Worm (Caenorhabditis elegans): ENCODE measurements around the gene nlp-35.

The nlp-35 gene

DNA sequence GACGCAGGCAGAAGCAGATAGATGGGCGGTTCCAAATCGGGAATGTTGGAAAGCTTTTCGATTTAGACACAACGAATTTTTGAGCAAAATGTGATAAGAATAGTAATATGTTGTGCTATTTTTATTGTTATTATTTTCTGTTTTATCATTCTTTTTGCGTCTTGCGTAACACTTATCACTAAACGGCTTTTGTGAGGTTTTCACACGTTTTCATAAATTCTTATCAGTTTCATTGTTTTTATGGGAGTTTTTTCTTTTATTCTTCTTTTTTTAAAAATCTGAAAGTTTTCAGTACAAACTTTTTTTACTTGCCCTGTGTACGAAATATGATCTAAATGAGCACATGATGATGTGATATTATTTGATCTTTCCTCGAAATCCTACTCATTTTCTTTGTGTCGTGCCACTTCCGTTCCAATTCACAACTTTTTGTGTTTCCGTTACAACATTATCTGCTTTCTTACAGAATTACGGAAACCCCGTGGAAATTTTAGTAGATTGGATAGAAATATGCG lies 21.7 kb upstream of the nlp-35 start, which contains the start of gene fbl-1:
Gene fbl-1, plus strand, starts transcription at position 465 of the 515 bp plus-strand sequence.
- TF ChIP-seq nhr-6 (tag; optimal IDR thresholded peaks at IDR 0.05) (no peak), nhr-25 (tag; optimal IDR thresholded peaks at IDR 0.05) (no peak), fos-1 (tag; optimal IDR thresholded peaks at IDR 0.05) (peak; percentile 45), crh-2 (tag; optimal IDR thresholded peaks at IDR 0.05) (no peak)

DNA sequence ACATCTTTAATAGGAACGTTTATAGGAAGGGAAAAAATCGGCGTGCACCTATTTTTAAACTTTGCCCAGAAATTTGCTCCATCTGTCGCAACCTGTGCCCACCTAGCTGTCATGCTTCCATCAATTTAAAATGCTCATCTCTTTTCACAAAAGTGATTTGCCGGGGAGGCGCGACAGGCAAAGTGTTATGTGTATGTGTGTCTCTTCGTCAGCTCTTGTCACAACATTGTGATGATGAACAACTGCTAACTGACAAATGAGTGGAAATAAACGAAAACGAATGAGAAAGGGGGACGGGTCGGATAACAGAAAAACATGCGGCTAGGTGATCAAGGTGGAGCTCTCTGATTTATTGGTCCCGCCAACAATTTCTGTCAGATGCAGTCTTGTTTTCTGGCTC lies 19.5 kb upstream of the nlp-35 start:
- TF ChIP-seq nhr-77 (tag; optimal IDR thresholded peaks at IDR 0.05) (no peak), lsy-2 (tag; optimal IDR thresholded peaks at IDR 0.05) (peak in 1 of 2 experiments; percentile 19), C34F6.9 (tag; optimal IDR thresholded peaks at IDR 0.05) (peak; percentile 16), F13H6.1 (tag; optimal IDR thresholded peaks at IDR 0.05) (peak; percentile 28), nhr-129 (tag; optimal IDR thresholded peaks at IDR 0.05) (peak; percentile 60)

DNA sequence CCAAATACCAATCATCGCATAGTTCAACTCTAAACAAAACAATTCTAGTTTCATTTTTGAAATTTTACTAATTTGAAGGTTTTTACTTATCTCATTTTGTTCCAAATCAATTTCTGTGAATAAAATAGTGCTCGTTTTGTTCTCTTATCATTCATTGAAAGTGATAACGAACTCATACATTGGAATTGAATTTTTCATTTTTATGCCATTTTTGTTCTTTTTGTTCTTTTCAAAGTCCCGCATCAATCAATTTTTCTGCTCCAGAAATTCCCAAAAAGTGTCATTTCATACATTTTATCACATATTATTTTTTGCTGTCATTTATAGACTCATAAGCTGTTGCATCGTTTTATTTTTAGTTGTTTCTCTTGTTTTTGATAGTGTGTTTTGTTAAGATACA lies 18.8 kb upstream of the nlp-35 start:
- TF ChIP-seq fos-1 (tag; optimal IDR thresholded peaks at IDR 0.05) (peak; percentile 20), sma-9 (GFP tag; optimal IDR thresholded peaks at IDR 0.05) (no peak), sma-9 (tag; optimal IDR thresholded peaks at IDR 0.05) (no peak)

DNA sequence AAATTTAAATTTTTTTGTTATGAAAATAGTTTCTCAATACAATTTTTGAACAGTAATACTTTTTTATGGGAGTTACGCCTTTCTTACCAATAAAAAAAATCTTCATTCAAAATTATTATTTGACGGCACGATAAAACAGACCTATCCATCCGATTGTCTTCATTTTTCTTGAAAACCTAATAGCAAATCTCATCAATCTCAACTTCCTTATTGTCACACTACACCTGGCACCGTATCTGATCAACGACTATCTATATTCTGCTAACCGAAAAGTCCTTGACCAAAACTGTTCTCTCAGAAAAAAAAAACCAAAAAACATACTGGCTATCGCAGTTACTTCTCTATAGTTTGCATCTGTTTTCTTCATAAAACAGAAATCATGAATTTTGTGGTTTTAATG lies 17.4 kb upstream of the nlp-35 start:
- no peak for TF ChIP-seq C34F6.9 (tag; optimal IDR thresholded peaks at IDR 0.05)
- TF ChIP-seq sma-9 (GFP tag; optimal IDR thresholded peaks at IDR 0.05), result peak; percentile 24
- TF ChIP-seq sma-9 (tag; optimal IDR thresholded peaks at IDR 0.05), result no peak

DNA sequence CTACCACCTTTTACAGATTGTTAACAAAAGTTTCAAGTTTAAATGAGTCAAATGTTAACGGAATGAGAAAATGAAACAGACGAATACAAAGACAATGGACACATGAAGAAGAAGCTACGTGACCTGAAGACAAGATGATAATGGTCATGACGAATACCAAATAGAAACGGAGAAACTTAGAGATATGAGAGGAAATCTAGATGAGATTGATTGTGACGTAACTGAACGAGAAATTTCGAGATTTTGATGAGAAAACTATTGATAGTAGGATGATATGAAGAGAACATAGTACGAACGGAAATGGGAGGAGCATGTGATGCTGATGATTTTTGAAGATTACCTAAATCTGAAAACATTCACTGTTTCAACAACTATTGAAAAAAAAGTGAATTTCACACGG lies 16.4 kb upstream of the nlp-35 start:
- no peak for TF ChIP-seq nhr-77 (tag; optimal IDR thresholded peaks at IDR 0.05)
- TF ChIP-seq egl-27 (tag; optimal IDR thresholded peaks at IDR 0.05), result no peak
- TF ChIP-seq lin-13 (GFP tag; optimal IDR thresholded peaks at IDR 0.05), result no peak
- no peak for TF ChIP-seq aly-2 (tag; optimal IDR thresholded peaks at IDR 0.05)
- peak; percentile 82 for TF ChIP-seq blmp-1 (tag; optimal IDR thresholded peaks at IDR 0.05; ENCODE audit: insufficient read depth)
- no peak for TF ChIP-seq ceh-82 (tag; optimal IDR thresholded peaks at IDR 0.05)
- TF ChIP-seq mdl-1 (tag; optimal IDR thresholded peaks at IDR 0.05), result no peak
- peak; percentile 69 for TF ChIP-seq nhr-25 (tag; optimal IDR thresholded peaks at IDR 0.05)
- TF ChIP-seq peb-1 (tag; optimal IDR thresholded peaks at IDR 0.05), result no peak
- TF ChIP-seq nhr-6 (tag; optimal IDR thresholded peaks at IDR 0.05), result no peak
- no peak for TF ChIP-seq C34F6.9 (tag; optimal IDR thresholded peaks at IDR 0.05)
- TF ChIP-seq nhr-10 (tag; optimal IDR thresholded peaks at IDR 0.05), result no peak
- no peak for TF ChIP-seq nhr-12 (tag; optimal IDR thresholded peaks at IDR 0.05)
- no peak for TF ChIP-seq nhr-11 (tag; optimal IDR thresholded peaks at IDR 0.05)
- TF ChIP-seq mbf-1 (tag; optimal IDR thresholded peaks at IDR 0.05), result no peak
- TF ChIP-seq crh-2 (tag; optimal IDR thresholded peaks at IDR 0.05), result peak; percentile 33
- TF ChIP-seq ztf-4 (tag; optimal IDR thresholded peaks at IDR 0.05), result no peak
- TF ChIP-seq ceh-16 (tag; optimal IDR thresholded peaks at IDR 0.05), result no peak
- TF ChIP-seq ZK546.5 (tag; optimal IDR thresholded peaks at IDR 0.05), result no peak
- TF ChIP-seq nhr-237 (tag; optimal IDR thresholded peaks at IDR 0.05), result no peak
- TF ChIP-seq unc-62 (GFP tag; optimal IDR thresholded peaks at IDR 0.05), result no peak
- TF ChIP-seq sem-4 (tag; optimal IDR thresholded peaks at IDR 0.05), result no peak
- peak; percentile 36 for TF ChIP-seq fos-1 (tag; optimal IDR thresholded peaks at IDR 0.05)
- peak; percentile 70 for TF ChIP-seq nhr-21 (tag; optimal IDR thresholded peaks at IDR 0.05)
- no peak for TF ChIP-seq skn-1 (tag; optimal IDR thresholded peaks at IDR 0.05)
- no peak for TF ChIP-seq unc-39 (tag; optimal IDR thresholded peaks at IDR 0.05)
- no peak for TF ChIP-seq ztf-11 (tag; optimal IDR thresholded peaks at IDR 0.05)
- peak; percentile 28 for TF ChIP-seq nhr-129 (tag; optimal IDR thresholded peaks at IDR 0.05)
- no peak for TF ChIP-seq lsy-2 (tag; optimal IDR thresholded peaks at IDR 0.05)
- no peak for TF ChIP-seq zag-1 (tag; optimal IDR thresholded peaks at IDR 0.05)
- peak; percentile 72 for TF ChIP-seq sma-9 (GFP tag; optimal IDR thresholded peaks at IDR 0.05)
- TF ChIP-seq sma-9 (tag; optimal IDR thresholded peaks at IDR 0.05), result no peak
- no peak for TF ChIP-seq elt-3 (tag; optimal IDR thresholded peaks at IDR 0.05)
- no peak for TF ChIP-seq Y55F3AM.14 (GFP tag; optimal IDR thresholded peaks at IDR 0.05)
- no peak for TF ChIP-seq gmeb-1 (tag; optimal IDR thresholded peaks at IDR 0.05)
- no peak for TF ChIP-seq ztf-1 (GFP tag; conservative IDR thresholded peaks at IDR 0.05)
- no peak for TF ChIP-seq lin-11 (tag; optimal IDR thresholded peaks at IDR 0.05)
- TF ChIP-seq alr-1 (tag; optimal IDR thresholded peaks at IDR 0.05), result no peak
- TF ChIP-seq R02D3.7 (tag; optimal IDR thresholded peaks at IDR 0.05), result no peak
- TF ChIP-seq dmd-4 (tag; optimal IDR thresholded peaks at IDR 0.05), result no peak
- TF ChIP-seq F13H6.1 (tag; optimal IDR thresholded peaks at IDR 0.05), result no peak
- TF ChIP-seq nhr-23 (tag; optimal IDR thresholded peaks at IDR 0.05), result no peak
- no peak for TF ChIP-seq unc-55 (GFP tag; optimal IDR thresholded peaks at IDR 0.05)
- no peak for TF ChIP-seq lin-39 (tag; optimal IDR thresholded peaks at IDR 0.05)
- TF ChIP-seq ama-1 (optimal IDR thresholded peaks at IDR 0.05), result no peak
